Fruit fly (Drosophila melanogaster) whole organism, embryonic: ENCODE data around the gene CG12640.
A peak's percentile ranks its signal among the peaks of the same experiment; 100 is the strongest.

Source experiments
- Adf1 ChIP-seq: fragments of 200-800 bp; sonication (Bioruptor generic); IDR thresholded peaks from 2 replicates; pipeline ENCODE4 v1.3.6; 2022; ENCODE audit warnings: missing biosample characterization, missing genetic modification characterization
- Aef1 ChIP-seq: fragments of 200-800 bp; sonication (Bioruptor generic); IDR thresholded peaks from 3 replicates; pipeline ENCODE4 v1.3.6; 2022; ENCODE audit warnings: missing biosample characterization, missing genetic modification characterization
- Atf6 ChIP-seq: fragments of 200-800 bp; sonication (Bioruptor generic); IDR thresholded peaks from 2 replicates; pipeline ENCODE4 v1.3.6; 2022; ENCODE audit warnings: missing biosample characterization, missing genetic modification characterization
- CG11398 ChIP-seq: fragments of 200-800 bp; sonication (Bioruptor generic); optimal IDR thresholded peaks from 2 replicates; lab custom pipeline; 2016; ENCODE audit warnings: missing biosample characterization, missing genetic modification characterization
- CG11504 ChIP-seq: fragments of 200-800 bp; sonication (Bioruptor generic); optimal IDR thresholded peaks from 3 replicates; lab custom pipeline; 2019; ENCODE audit warnings: missing biosample characterization, mild to moderate bottlenecking, missing genetic modification characterization, moderate library complexity
- CG11560 ChIP-seq: fragments of 200-800 bp; sonication (Bioruptor generic); IDR thresholded peaks from 3 replicates; pipeline ENCODE4 v1.3.6; 2022; ENCODE audit warnings: missing biosample characterization, missing genetic modification characterization
- CG11695 ChIP-seq: fragments of 200-800 bp; sonication (Bioruptor generic); IDR thresholded peaks from 3 replicates; pipeline ENCODE4 v1.3.6; 2022; ENCODE audit warnings: missing biosample characterization, missing genetic modification characterization
- CG1233 ChIP-seq: fragments of 200-800 bp; sonication (Bioruptor generic); optimal IDR thresholded peaks from 4 replicates; lab custom pipeline; 2018; ENCODE audit warnings: missing biosample characterization, mild to moderate bottlenecking, missing genetic modification characterization
- CG12391 ChIP-seq: fragments of 200-800 bp; sonication (Bioruptor generic); optimal IDR thresholded peaks from 3 replicates; lab custom pipeline; 2018; ENCODE audit warnings: missing biosample characterization, mild to moderate bottlenecking, missing genetic modification characterization, moderate library complexity
- CG12659 ChIP-seq: fragments of 200-800 bp; sonication (Bioruptor generic); optimal IDR thresholded peaks from 3 replicates; lab custom pipeline; 2017; ENCODE audit warnings: mild to moderate bottlenecking, missing biosample characterization, missing genetic modification reagents, missing genetic modification characterization
- CG13775 ChIP-seq: fragments of 200-800 bp; sonication (Bioruptor generic); optimal IDR thresholded peaks from 3 replicates; lab custom pipeline; 2017; ENCODE audit warnings: missing biosample characterization, mild to moderate bottlenecking, missing genetic modification characterization
- CG17186 ChIP-seq: fragments of 200-800 bp; sonication (Bioruptor generic); optimal IDR thresholded peaks from 3 replicates; lab custom pipeline; 2017; ENCODE audit warnings: missing biosample characterization, missing genetic modification reagents, missing genetic modification characterization
- CG17361 ChIP-seq: fragments of 200-800 bp; sonication (Bioruptor generic); IDR thresholded peaks from 3 replicates; pipeline ENCODE4 v1.3.6; 2022; ENCODE audit warnings: missing biosample characterization, missing genetic modification characterization
- CG18619 ChIP-seq: fragments of 200-800 bp; sonication (Bioruptor generic); optimal IDR thresholded peaks from 3 replicates; lab custom pipeline; 2017; ENCODE audit warnings: missing biosample characterization, mild to moderate bottlenecking, missing genetic modification characterization
- CG2120 ChIP-seq: fragments of 200-800 bp; sonication (Bioruptor generic); optimal IDR thresholded peaks from 3 replicates; lab custom pipeline; 2016; ENCODE audit warnings: missing biosample characterization, missing genetic modification characterization
- CG30403 ChIP-seq: fragments of 200-800 bp; sonication (Bioruptor generic); optimal IDR thresholded peaks from 3 replicates; lab custom pipeline; 2016; ENCODE audit warnings: missing biosample characterization, missing genetic modification characterization
- CG32532 ChIP-seq: fragments of 200-800 bp; sonication (Bioruptor generic); IDR thresholded peaks from 2 replicates; pipeline ENCODE4 v1.3.6; 2022; ENCODE audit warnings: missing biosample characterization, missing genetic modification characterization
- CG33557 ChIP-seq: fragments of 200-800 bp; sonication (Bioruptor generic); optimal IDR thresholded peaks from 2 replicates; lab custom pipeline; 2019; ENCODE audit warnings: missing biosample characterization, mild to moderate bottlenecking, missing genetic modification characterization, moderate library complexity
- CG3847 ChIP-seq: fragments of 200-800 bp; sonication (Bioruptor generic); IDR thresholded peaks from 2 replicates; pipeline ENCODE4 v1.3.6; 2022; ENCODE audit warnings: missing biosample characterization, missing genetic modification characterization
- CG7357 ChIP-seq: fragments of 200-800 bp; sonication (Bioruptor generic); IDR thresholded peaks from 3 replicates; pipeline ENCODE4 v1.3.6; 2022; ENCODE audit warnings: missing biosample characterization, missing genetic modification characterization
- CG9215 ChIP-seq: fragments of 200-800 bp; sonication (Bioruptor generic); IDR thresholded peaks from 2 replicates; pipeline ENCODE4 v1.3.6; 2022; ENCODE audit warnings: missing biosample characterization, missing genetic modification characterization
- D ChIP-seq, 2 experiments: fragments of 200-800 bp in 1 of 2; fragments of >200 bp in 1 of 2; sonication (Bioruptor generic) in 1 of 2; optimal IDR thresholded peaks; 2 replicates in 1 of 2; 3 replicates in 1 of 2; lab custom pipeline; 2017; ENCODE audit warnings: mild to moderate bottlenecking in 1 of 2, missing biosample characterization in 1 of 2, missing genetic modification characterization in 1 of 2, missing genetic modification reagents in 1 of 2
- Dad ChIP-seq: fragments of 200-800 bp; sonication (Bioruptor generic); optimal IDR thresholded peaks from 3 replicates; lab custom pipeline; 2016; ENCODE audit warnings: missing biosample characterization, missing genetic modification characterization
- Drgx ChIP-seq: fragments of 200-800 bp; sonication (Bioruptor generic); IDR thresholded peaks from 2 replicates; pipeline ENCODE4 v1.3.6; 2022; ENCODE audit warnings: missing biosample characterization, missing genetic modification characterization
- H2.0 ChIP-seq: fragments of 200-800 bp; sonication (Bioruptor generic); IDR thresholded peaks from 2 replicates; pipeline ENCODE4 v1.3.6; 2022; ENCODE audit warnings: missing biosample characterization, missing genetic modification characterization
- HLH3B ChIP-seq: fragments of 200-800 bp; sonication (Bioruptor generic); IDR thresholded peaks from 2 replicates; pipeline ENCODE4 v1.3.6; 2022; ENCODE audit warnings: missing biosample characterization, missing genetic modification characterization
- HLH54F ChIP-seq: fragments of 200-800 bp; sonication (Bioruptor generic); optimal IDR thresholded peaks from 3 replicates; lab custom pipeline; 2016; ENCODE audit warnings: missing biosample characterization, missing genetic modification characterization
- Hmx ChIP-seq: fragments of 200-800 bp; sonication (Bioruptor generic); optimal IDR thresholded peaks from 2 replicates; lab custom pipeline; 2016; ENCODE audit warnings: missing biosample characterization, missing genetic modification characterization
- Mrtf ChIP-seq: fragments of 200-800 bp; sonication (Bioruptor generic); IDR thresholded peaks from 3 replicates; pipeline ENCODE4 v1.3.6; 2022; ENCODE audit warnings: missing biosample characterization, missing genetic modification characterization
- Oaz ChIP-seq: fragments of 200-800 bp; sonication (Bioruptor generic); IDR thresholded peaks from 2 replicates; pipeline ENCODE4 v1.3.6; 2022; ENCODE audit warnings: missing biosample characterization, missing genetic modification characterization
- Pdp1 ChIP-seq, 2 experiments: fragments of 200-800 bp; sonication (Bioruptor generic); optimal IDR thresholded peaks; 3 replicates each; lab custom pipeline; 2016; ENCODE audit warnings: missing biosample characterization in 2 of 2, missing genetic modification characterization in 2 of 2, mild to moderate bottlenecking in 1 of 2, moderate library complexity in 1 of 2
- Rfx ChIP-seq: fragments of 200-800 bp; sonication (Bioruptor generic); IDR thresholded peaks from 2 replicates; pipeline ENCODE4 v1.3.6; 2022; ENCODE audit warnings: missing biosample characterization, missing genetic modification characterization
- ara ChIP-seq: fragments of 200-800 bp; sonication (Bioruptor generic); IDR thresholded peaks from 2 replicates; pipeline ENCODE4 v1.3.6; 2022; ENCODE audit warnings: missing biosample characterization, missing genetic modification characterization
- ase ChIP-seq: fragments of 200-800 bp; sonication (Bioruptor generic); IDR thresholded peaks from 3 replicates; pipeline ENCODE4 v1.3.6; 2022; ENCODE audit warnings: missing biosample characterization, missing genetic modification characterization
- caup ChIP-seq: fragments of 200-800 bp; sonication (Bioruptor generic); optimal IDR thresholded peaks from 3 replicates; lab custom pipeline; 2017; ENCODE audit warnings: missing biosample characterization, mild to moderate bottlenecking, missing genetic modification characterization, moderate library complexity; ENCODE audit not compliant: severe bottlenecking
- chm ChIP-seq: fragments of 200-800 bp; sonication (Bioruptor generic); IDR thresholded peaks from 2 replicates; pipeline ENCODE4 v1.3.6; 2022; ENCODE audit warnings: missing biosample characterization, missing genetic modification characterization
- grau ChIP-seq: fragments of 200-800 bp; optimal IDR thresholded peaks from 3 replicates; lab custom pipeline; 2019; ENCODE audit warnings: missing biosample characterization, mild to moderate bottlenecking, missing genetic modification characterization, moderate library complexity
- her ChIP-seq: fragments of 200-800 bp; sonication (Bioruptor generic); optimal IDR thresholded peaks from 2 replicates; lab custom pipeline; 2016; ENCODE audit warnings: missing biosample characterization, missing genetic modification characterization
- hkb ChIP-seq, 2 experiments: fragments of 200-800 bp in 1 of 2; fragments of >200 bp in 1 of 2; sonication (Bioruptor generic) in 1 of 2; IDR thresholded peaks in 1 of 2; optimal IDR thresholded peaks in 1 of 2; 2 replicates each; pipeline versions ENCODE4 v1.3.6 to Lab custom; 2017 to 2022; ENCODE audit warnings: missing biosample characterization in 1 of 2, missing genetic modification characterization in 1 of 2
- hth ChIP-seq: fragments of >200 bp; optimal IDR thresholded peaks from 2 replicates; lab custom pipeline; 2017; ENCODE audit warnings: inconsistent platforms
- jumu ChIP-seq: fragments of 200-800 bp; sonication (Bioruptor generic); optimal IDR thresholded peaks from 3 replicates; lab custom pipeline; 2016; ENCODE audit warnings: missing biosample characterization, missing genetic modification characterization
- klu ChIP-seq: fragments of 200-800 bp; sonication (Bioruptor generic); IDR thresholded peaks from 2 replicates; pipeline ENCODE4 v1.3.6; 2022; ENCODE audit warnings: missing biosample characterization, missing genetic modification characterization
- lov ChIP-seq, 2 experiments: fragments of 200-800 bp in 1 of 2; fragments of >200 bp in 1 of 2; sonication (Bioruptor generic) in 1 of 2; IDR thresholded peaks in 1 of 2; optimal IDR thresholded peaks in 1 of 2; 2 replicates in 1 of 2; 3 replicates in 1 of 2; pipeline versions ENCODE4 v1.3.6 to Lab custom; 2017 to 2022; ENCODE audit warnings: missing biosample characterization in 1 of 2, missing genetic modification characterization in 1 of 2
- mirr ChIP-seq: fragments of 200-800 bp; sonication (Bioruptor generic); optimal IDR thresholded peaks from 3 replicates; lab custom pipeline; 2018; ENCODE audit warnings: missing biosample characterization, mild to moderate bottlenecking, missing genetic modification characterization
- rib ChIP-seq: fragments of 200-800 bp; sonication (Bioruptor generic); IDR thresholded peaks from 2 replicates; pipeline ENCODE4 v1.3.6; 2022; ENCODE audit warnings: missing biosample characterization, missing genetic modification characterization
- unpg ChIP-seq: fragments of 200-800 bp; sonication (Bioruptor generic); optimal IDR thresholded peaks from 3 replicates; lab custom pipeline; 2018; ENCODE audit warnings: missing biosample characterization, mild to moderate bottlenecking, missing genetic modification characterization, moderate library complexity
- wdn ChIP-seq: fragments of 200-800 bp; sonication (Bioruptor generic); IDR thresholded peaks from 2 replicates; pipeline ENCODE4 v1.3.6; 2022; ENCODE audit warnings: missing biosample characterization, missing genetic modification characterization
- wor ChIP-seq: fragments of 200-800 bp; sonication (Bioruptor generic); IDR thresholded peaks from 2 replicates; pipeline ENCODE4 v1.3.6; 2022; ENCODE audit warnings: missing biosample characterization, missing genetic modification characterization
- yki ChIP-seq: fragments of >200 bp; optimal IDR thresholded peaks from 3 replicates; lab custom pipeline; 2018
- zfh2 ChIP-seq: fragments of 200-800 bp; sonication (Bioruptor generic); optimal IDR thresholded peaks from 2 replicates; lab custom pipeline; 2016; ENCODE audit warnings: missing biosample characterization, missing genetic modification characterization

CG12640 gene

dm6 chrX:10387672-10388071 lies 44.9 kb downstream of the CG12640 start (continued):
- peak; percentile 36; the same call in 1 of the 2 replicates for TF ChIP-seq CG9215 (GFP tag; lab: Robert Waterston, UW)
- peak; percentile 35 for TF ChIP-seq H2.0
- peak; percentile 24 for TF ChIP-seq CG18619 (GFP tag; lab: Kevin White, UChicago)
- TF ChIP-seq CG11695 (GFP tag; lab: Robert Waterston, UW), result 0 out of 3 replicates have a peak, but pooled peaks have one; percentile 31
- 0 out of 2 replicates have a peak, but pooled peaks have one; percentile 6 for TF ChIP-seq Adf1 (GFP tag; lab: Robert Waterston, UW)
- TF ChIP-seq CG3847 (GFP tag; lab: Robert Waterston, UW), result peak; percentile 19; the same call in 1 of the 2 replicates
- peak; percentile 38 for TF ChIP-seq unpg (GFP tag; lab: Kevin White, UChicago)
- peak; percentile 30 for TF ChIP-seq HLH54F (GFP tag; lab: Kevin White, UChicago)
- 0 out of 2 replicates have a peak, but pooled peaks have one; percentile 11 for TF ChIP-seq chm (GFP tag; lab: Robert Waterston, UW)
- peak; percentile 48 for TF ChIP-seq HLH3B (GFP tag; lab: Robert Waterston, UW)
- peak; percentile 77 for TF ChIP-seq Rfx (GFP tag; lab: Robert Waterston, UW)
- no peak for TF ChIP-seq CG1233 (GFP tag; lab: Kevin White, UChicago)
- TF ChIP-seq CG13775 (GFP tag; lab: Kevin White, UChicago), result peak; percentile 15
- TF ChIP-seq CG32532 (GFP tag; lab: Robert Waterston, UW), result peak; percentile 75
- TF ChIP-seq CG2120, result peak; percentile 70
- no peak for TF ChIP-seq CG17186 (GFP tag; lab: Kevin White, UChicago)
- peak; percentile 49 for TF ChIP-seq zfh2 (GFP tag; lab: Kevin White, UChicago)
- TF ChIP-seq hth, result no peak
- TF ChIP-seq CG12659 (GFP tag; lab: Kevin White, UChicago), result peak; percentile 29
- TF ChIP-seq Aef1 (GFP tag; lab: Robert Waterston, UW), result peak; percentile 34; the same call in 1 of the 3 replicates
- TF ChIP-seq Oaz, result no peak
- TF ChIP-seq CG33557 (GFP tag; lab: Kevin White, UChicago), result no peak
- peak; percentile 22 for TF ChIP-seq Dad (GFP tag; lab: Kevin White, UChicago)
- no peak for TF ChIP-seq hkb (optimal IDR thresholded peaks at IDR 0.05; lab: Kevin White, UChicago)
- peak; percentile 48 for TF ChIP-seq hkb (GFP tag; IDR thresholded peaks at IDR 0.05; lab: Robert Waterston, UW)
- peak; percentile 41 for TF ChIP-seq caup (GFP tag; lab: Kevin White, UChicago)
- TF ChIP-seq mirr (GFP tag; lab: Kevin White, UChicago), result no peak
- 0 out of 3 replicates have a peak, but pooled peaks have one; percentile 33 for TF ChIP-seq ase (GFP tag; lab: Robert Waterston, UW)
- peak; percentile 12; the same call in 1 of the 2 replicates for TF ChIP-seq ara (GFP tag; lab: Robert Waterston, UW)
- peak; percentile 8 for TF ChIP-seq her (GFP tag; lab: Kevin White, UChicago)
- no peak for TF ChIP-seq yki (lab: Kevin White, UChicago)
- peak; percentile 2 for TF ChIP-seq jumu
- TF ChIP-seq CG30403 (GFP tag; lab: Kevin White, UChicago), result peak; percentile 32
- peak; percentile 55; the same call in 1 of the 3 replicates for TF ChIP-seq CG7357 (GFP tag; lab: Robert Waterston, UW)
- TF ChIP-seq rib (GFP tag; lab: Robert Waterston, UW), result 0 out of 2 replicates have a peak, but pooled peaks have one; percentile 31
- 0 out of 3 replicates have a peak, but pooled peaks have one; percentile 38 for TF ChIP-seq Mrtf
- no peak for TF ChIP-seq klu (GFP tag; lab: Robert Waterston, UW)
- TF ChIP-seq wor (GFP tag; lab: Robert Waterston, UW), result no peak
- TF ChIP-seq CG12391, result peak; percentile 14
- no peak for TF ChIP-seq CG11398 (GFP tag; lab: Kevin White, UChicago)
- peak; percentile 55; the same call in 1 of the 2 replicates for TF ChIP-seq wdn (GFP tag; lab: Robert Waterston, UW)
- peak; percentile 33 to 46 for TF ChIP-seq Pdp1 (GFP tag; optimal IDR thresholded peaks at IDR 0.05; lab: Kevin White, UChicago)
- TF ChIP-seq Atf6 (GFP tag; lab: Robert Waterston, UW), result peak; percentile 51; the same call in 1 of the 2 replicates
- no peak for TF ChIP-seq D (optimal IDR thresholded peaks at IDR 0.05; lab: Kevin White, UChicago)
- no peak for TF ChIP-seq D (GFP tag; optimal IDR thresholded peaks at IDR 0.05; lab: Kevin White, UChicago)
- TF ChIP-seq Hmx (GFP tag; lab: Kevin White, UChicago), result no peak
- TF ChIP-seq lov (optimal IDR thresholded peaks at IDR 0.05; lab: Kevin White, UChicago), result no peak
- TF ChIP-seq lov (GFP tag; IDR thresholded peaks at IDR 0.05; lab: Robert Waterston, UW), result no peak
- TF ChIP-seq CG17361 (GFP tag; lab: Robert Waterston, UW), result 0 out of 3 replicates have a peak, but pooled peaks have one; percentile 9
- TF ChIP-seq CG11560 (tag; lab: Robert Waterston, UW), result no peak
- peak; percentile 78 for TF ChIP-seq grau
- peak; percentile 49 for TF ChIP-seq CG11504 (tag; lab: Kevin White, UChicago)
- peak; percentile 15; the same call in 1 of the 2 replicates for TF ChIP-seq Drgx (GFP tag; lab: Robert Waterston, UW)
